Fruit fly (Drosophila melanogaster): Measurements from ENCODE around the gene U2af50.

- no peak for TF ChIP-seq CG8478 (optimal IDR thresholded peaks at IDR 0.05)
- no peak for TF ChIP-seq CTCF (optimal IDR thresholded peaks at IDR 0.05)
These were observed 28.2 kb downstream of the U2af50 start, which contains the start of gene CG9919 for dm6 chrX:16330659-16331058.

Measured in S2 (cell line).